Worm (Caenorhabditis elegans): Measurements from ENCODE around the gene H06H21.8.

DNA sequence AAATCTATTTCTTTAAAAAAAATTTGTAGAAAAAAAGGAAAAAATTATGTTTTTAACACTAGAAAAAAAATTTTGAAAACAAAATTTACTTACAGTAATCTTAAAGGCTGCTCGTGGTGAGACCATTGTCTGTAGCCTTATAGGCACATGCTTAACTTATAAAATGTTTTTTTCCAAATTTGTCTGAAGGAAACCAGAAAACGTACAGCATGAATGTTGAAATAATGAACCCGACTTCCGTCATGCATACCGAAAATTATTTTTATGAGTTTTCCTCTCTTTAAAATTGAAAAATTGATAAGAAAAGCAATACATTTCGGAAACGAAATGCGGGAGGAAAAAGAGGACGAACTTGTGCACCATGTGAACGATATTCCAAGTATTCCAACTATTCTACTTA is 49.1 kb downstream of the H06H21.8 start, which contains the start of gene R11E3.2:
- TF ChIP-seq dao-5 (tag; optimal IDR thresholded peaks at IDR 0.05) (no peak), him-1 (tag; optimal IDR thresholded peaks at IDR 0.05) (no peak)

Measured in whole organism, L4/young adult.